Fruit fly (Drosophila melanogaster): Measurements from ENCODE around the gene Pep.

DNA sequence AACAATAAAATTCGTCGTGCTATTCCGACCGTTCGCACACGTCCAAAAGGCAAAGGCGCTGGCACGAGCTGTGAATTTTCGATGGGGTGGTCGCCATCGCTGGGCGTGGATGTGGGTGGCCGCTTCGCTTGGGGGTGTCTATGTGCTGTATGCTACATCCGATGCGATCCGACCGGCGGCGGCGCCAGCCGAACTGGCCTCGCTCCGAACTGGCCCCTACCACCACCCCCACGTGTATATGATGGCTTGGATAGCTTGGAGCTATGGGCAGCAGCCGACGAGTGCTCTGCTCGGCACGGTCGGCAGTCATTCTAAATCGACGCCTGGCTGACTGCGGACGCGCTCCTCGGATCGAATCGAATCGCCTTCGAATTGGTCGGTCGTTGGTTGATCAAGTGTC lies 11.7 kb downstream of the Pep start, which contains the start of gene CG7497:
- TF ChIP-seq psq (optimal IDR thresholded peaks at IDR 0.05), result no peak
- no peak for TF ChIP-seq EcR (GFP tag; optimal IDR thresholded peaks at IDR 0.05)
- TF ChIP-seq usp (GFP tag; optimal IDR thresholded peaks at IDR 0.05), result no peak
- no peak for TF ChIP-seq CG8478 (optimal IDR thresholded peaks at IDR 0.05)
